Worm (Caenorhabditis elegans): ENCODE results near the gene F14F9.2.

- TF ChIP-seq spr-1 (tag; optimal IDR thresholded peaks at IDR 0.05): no peak
- no peak for TF ChIP-seq unc-62 (GFP tag; optimal IDR thresholded peaks at IDR 0.05 in 1 of 2)
- no peak for TF ChIP-seq unc-62 (tag; optimal IDR thresholded peaks at IDR 0.05)
- TF ChIP-seq nhr-76 (tag; optimal IDR thresholded peaks at IDR 0.05): no peak
Measured at ce11 chrV:5137919-5138318, 6.7 kb upstream of the F14F9.2 start, which contains the start of gene F14F9.3.
